Worm (Caenorhabditis elegans): ENCODE measurements around the gene kin-21.

Gene kin-21

DNA sequence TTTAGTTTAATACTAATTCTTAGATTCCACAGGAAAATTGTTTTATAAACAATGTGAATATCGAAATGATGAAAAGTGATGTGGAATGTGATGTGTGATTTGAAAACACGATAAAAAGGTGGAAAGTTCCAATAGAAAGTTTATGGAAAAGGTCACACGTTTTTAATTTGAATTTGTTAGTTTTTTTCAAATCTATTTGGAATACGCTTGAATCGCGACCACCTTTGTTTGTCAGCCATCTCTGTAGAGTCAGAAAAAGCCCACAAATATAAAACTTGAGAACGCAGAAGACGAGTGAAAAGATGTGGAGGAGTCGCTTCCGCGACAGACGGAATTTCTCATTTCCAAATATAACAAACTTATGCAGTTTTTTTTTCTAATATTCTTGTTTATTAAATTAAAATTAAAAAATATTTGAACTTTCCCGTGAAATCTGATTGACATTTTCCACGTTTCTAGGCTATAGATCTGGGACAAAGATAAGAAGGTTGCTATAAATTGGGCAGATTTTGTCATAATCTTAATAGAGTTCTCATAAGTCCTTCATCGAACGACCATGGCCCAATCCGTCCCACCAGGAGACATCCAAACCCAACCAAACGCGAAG, 8.4 kb downstream of the kin-21 start, which contains the start of the genes kin-24 and msp-56:
Gene kin-24 (minus strand): TSS at position 101 of the 607 bp plus-strand sequence.
Gene msp-56 (plus strand): TSS at position 557 of the 607 bp plus-strand sequence.
- TF ChIP-seq nhr-25 (tag; optimal IDR thresholded peaks at IDR 0.05) (no peak), elt-1 (tag; optimal IDR thresholded peaks at IDR 0.05) (no peak), elt-3 (tag; optimal IDR thresholded peaks at IDR 0.05) (no peak), dmd-4 (tag; optimal IDR thresholded peaks at IDR 0.05) (no peak), ceh-16 (tag; optimal IDR thresholded peaks at IDR 0.05) (no peak), peb-1 (tag; optimal IDR thresholded peaks at IDR 0.05) (no peak), gmeb-1 (tag; optimal IDR thresholded peaks at IDR 0.05) (no peak), sma-9 (GFP tag; optimal IDR thresholded peaks at IDR 0.05) (no peak), sma-9 (tag; optimal IDR thresholded peaks at IDR 0.05) (no peak), nhr-10 (tag; optimal IDR thresholded peaks at IDR 0.05) (no peak), nhr-77 (tag; optimal IDR thresholded peaks at IDR 0.05) (no peak), nhr-23 (tag; optimal IDR thresholded peaks at IDR 0.05) (no peak), crh-2 (tag; optimal IDR thresholded peaks at IDR 0.05) (no peak), nhr-21 (tag; optimal IDR thresholded peaks at IDR 0.05) (no peak)

DNA sequence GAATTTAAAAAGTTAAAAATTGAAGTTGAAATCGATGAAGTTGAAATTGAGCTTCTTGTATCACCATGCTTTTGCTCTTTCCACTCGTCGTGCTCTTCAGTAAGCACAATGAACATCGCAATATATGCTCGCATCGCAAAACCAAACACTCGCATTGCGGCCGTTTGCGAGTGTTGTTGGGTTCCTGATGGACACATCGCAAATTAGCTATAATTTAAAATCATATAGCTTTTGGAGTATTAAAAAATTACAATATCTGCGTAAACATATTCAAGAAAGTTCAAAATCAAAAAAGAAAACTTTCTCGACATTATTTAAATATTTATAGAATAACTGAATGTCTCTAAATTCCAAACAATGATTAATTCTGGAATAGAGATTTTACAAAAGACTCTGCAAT, 9.4 kb downstream of the kin-21 start, which contains the start of gene K07F5.17:
Gene K07F5.17 (plus strand): TSS at position 301 of the 400 bp plus-strand sequence.
- no peak for TF ChIP-seq mbf-1 (tag; optimal IDR thresholded peaks at IDR 0.05)
- TF ChIP-seq nhr-237 (tag; optimal IDR thresholded peaks at IDR 0.05) = no peak
- TF ChIP-seq fos-1 (tag; optimal IDR thresholded peaks at IDR 0.05) = no peak
- TF ChIP-seq ama-1 (optimal IDR thresholded peaks at IDR 0.05) = no peak
- TF ChIP-seq ztf-11 (tag; optimal IDR thresholded peaks at IDR 0.05) = no peak
- TF ChIP-seq nhr-10 (tag; optimal IDR thresholded peaks at IDR 0.05) = no peak
- no peak for TF ChIP-seq elt-3 (tag; optimal IDR thresholded peaks at IDR 0.05)
- no peak for TF ChIP-seq sem-4 (tag; optimal IDR thresholded peaks at IDR 0.05)
- TF ChIP-seq nhr-12 (tag; optimal IDR thresholded peaks at IDR 0.05) = no peak

DNA sequence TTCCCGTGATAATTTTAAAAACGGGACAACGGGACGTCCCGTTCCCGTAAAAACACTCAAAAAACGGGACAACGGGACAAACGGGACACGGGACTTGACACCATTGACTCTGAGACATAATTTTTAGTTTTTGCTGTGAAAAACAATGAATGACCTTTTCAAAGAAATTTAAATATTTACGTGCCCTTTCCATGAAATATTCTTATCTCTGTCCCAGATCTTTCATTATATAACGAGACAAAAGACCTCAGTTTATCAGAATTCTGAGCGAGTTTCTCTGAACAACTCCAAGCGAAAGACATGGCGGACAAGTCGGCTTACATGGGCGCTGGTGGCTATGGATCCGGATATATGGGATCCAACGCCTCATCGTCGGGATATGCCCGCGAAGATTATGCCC, 11.1 kb downstream of the kin-21 start, which contains the start of gene nspd-2:
Gene nspd-2 (plus strand): TSS at position 301 of the 400 bp plus-strand sequence.
- TF ChIP-seq unc-62 (GFP tag; optimal IDR thresholded peaks at IDR 0.05) (no peak), nhr-12 (tag; optimal IDR thresholded peaks at IDR 0.05) (no peak), alr-1 (tag; optimal IDR thresholded peaks at IDR 0.05) (no peak), ceh-82 (tag; optimal IDR thresholded peaks at IDR 0.05) (no peak), blmp-1 (tag; optimal IDR thresholded peaks at IDR 0.05; ENCODE audit: insufficient read depth) (no peak), lin-13 (GFP tag; optimal IDR thresholded peaks at IDR 0.05) (no peak), fos-1 (tag; optimal IDR thresholded peaks at IDR 0.05) (no peak), sma-3 (GFP tag; optimal IDR thresholded peaks at IDR 0.05) (no peak), ztf-11 (tag; optimal IDR thresholded peaks at IDR 0.05) (no peak), F13H6.1 (tag; optimal IDR thresholded peaks at IDR 0.05) (no peak), nhr-237 (tag; optimal IDR thresholded peaks at IDR 0.05) (no peak), elt-1 (tag; optimal IDR thresholded peaks at IDR 0.05) (no peak), ceh-16 (tag; optimal IDR thresholded peaks at IDR 0.05) (no peak), mdl-1 (tag; optimal IDR thresholded peaks at IDR 0.05) (no peak), skn-1 (tag; optimal IDR thresholded peaks at IDR 0.05) (no peak), snpc-4 (tag; optimal IDR thresholded peaks at IDR 0.05) (no peak), aly-2 (tag; optimal IDR thresholded peaks at IDR 0.05) (no peak)

DNA sequence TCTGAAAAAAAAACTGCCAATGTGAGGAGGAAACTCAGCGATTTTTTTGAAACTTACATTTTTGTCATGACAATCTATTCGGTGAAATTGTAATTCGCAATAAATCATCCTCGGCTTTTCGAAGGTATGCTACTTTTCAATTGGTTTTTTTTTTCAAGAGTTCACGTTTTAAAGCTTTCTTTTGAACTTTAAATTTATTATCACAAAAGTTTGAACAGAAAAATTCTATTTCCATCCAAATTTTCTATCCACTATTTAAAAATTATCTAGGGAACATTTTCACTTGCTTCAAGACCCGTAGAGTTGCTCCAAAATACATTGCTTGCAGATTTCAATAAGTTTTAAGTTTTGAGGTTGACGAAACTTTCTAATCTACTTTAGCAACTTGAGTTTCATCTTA, 13.9 kb downstream of the kin-21 start, which contains the start of gene K07F5.6:
Gene K07F5.6 (minus strand): TSS at position 101 of the 400 bp plus-strand sequence.
- no peak for TF ChIP-seq ztf-1 (GFP tag; conservative IDR thresholded peaks at IDR 0.05)
- no peak for TF ChIP-seq mdl-1 (tag; optimal IDR thresholded peaks at IDR 0.05)

DNA sequence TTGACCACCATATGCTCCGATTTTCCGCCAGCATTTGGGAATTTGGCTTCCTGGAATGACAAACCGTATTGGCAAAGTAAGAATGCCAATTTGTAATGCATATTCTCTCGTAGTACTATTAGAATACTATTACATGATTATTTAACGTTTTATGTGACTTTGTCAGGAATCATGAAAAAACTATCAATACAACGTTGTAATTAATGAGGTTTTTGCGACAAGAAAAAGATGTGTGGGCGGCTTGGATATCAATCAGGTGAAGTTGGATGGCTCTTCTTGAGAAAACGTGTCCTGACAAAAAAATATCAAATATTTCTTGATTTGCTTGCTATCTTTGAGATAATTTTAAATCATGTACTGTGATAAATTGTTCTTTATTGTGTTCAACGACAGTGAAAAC, 15.4 kb downstream of the kin-21 start, which contains the start of gene K07F5.7:
Gene K07F5.7 (minus strand): TSS at position 101 of the 400 bp plus-strand sequence.
- no peak for TF ChIP-seq nhr-129 (tag; optimal IDR thresholded peaks at IDR 0.05)
- no peak for TF ChIP-seq gmeb-1 (tag; optimal IDR thresholded peaks at IDR 0.05)
- TF ChIP-seq F13H6.1 (tag; optimal IDR thresholded peaks at IDR 0.05) = no peak
- no peak for TF ChIP-seq blmp-1 (tag; optimal IDR thresholded peaks at IDR 0.05; ENCODE audit: insufficient read depth)
- TF ChIP-seq nhr-23 (tag; optimal IDR thresholded peaks at IDR 0.05) = no peak
- no peak for TF ChIP-seq mab-5 (tag; optimal IDR thresholded peaks at IDR 0.05)
- no peak for TF ChIP-seq ztf-1 (GFP tag; conservative IDR thresholded peaks at IDR 0.05)
- TF ChIP-seq nhr-11 (tag; optimal IDR thresholded peaks at IDR 0.05) = no peak
